Worm (Caenorhabditis elegans) whole organism, L4/young adult: ENCODE data around the gene nhr-264.

ENCODE experiments used
- W03F9.2 ChIP-seq: fragments of 150-350 bp; optimal IDR thresholded peaks from 2 replicates; lab custom pipeline; 2014; ENCODE audit warnings: missing biosample characterization, missing genetic modification characterization
- him-1 ChIP-seq: sonication (generic microtip); optimal IDR thresholded peaks from 2 replicates; lab custom pipeline; 2016; ENCODE audit warnings: missing genotype, missing genetic modification reagents, missing genetic modification characterization, missing compliant biosample characterization

- no peak for TF ChIP-seq W03F9.2 (tag; lab: Kevin White, UChicago)
- TF ChIP-seq him-1 (tag; lab: Kevin White, UChicago) = no peak
Measured at ce11 chrIV:9335552-9336251, 42.0 kb upstream of the nhr-264 start, which contains the start of the genes coa-4 and T20D3.14.
